Fruit fly (Drosophila melanogaster) whole organism, adult: Measurements from ENCODE around the gene smash.

Source experiments
- CG11617 ChIP-seq: fragments of 200-800 bp; sonication (Bioruptor generic); optimal IDR thresholded peaks from 2 replicates; lab custom pipeline; 2017; ENCODE audit warnings: mild to moderate bottlenecking, missing biosample characterization, missing genetic modification reagents, missing genetic modification characterization
- CG12768 ChIP-seq: fragments of 200-800 bp; sonication (Bioruptor generic); optimal IDR thresholded peaks from 2 replicates; lab custom pipeline; 2017; ENCODE audit warnings: missing biosample characterization, missing genetic modification characterization, mild to moderate bottlenecking, moderate library complexity, missing genetic modification reagents
- CG14711 ChIP-seq: fragments of 200-800 bp; sonication (Bioruptor generic); optimal IDR thresholded peaks from 2 replicates; lab custom pipeline; 2018; ENCODE audit warnings: missing biosample characterization, mild to moderate bottlenecking, missing genetic modification characterization, moderate library complexity
- CG1620 ChIP-seq: fragments of 200-800 bp; sonication (Bioruptor generic); optimal IDR thresholded peaks from 2 replicates; lab custom pipeline; 2016; ENCODE audit warnings: missing biosample characterization, missing genetic modification characterization
- CG33017 ChIP-seq: fragments of 200-800 bp; sonication (Bioruptor generic); optimal IDR thresholded peaks from 2 replicates; lab custom pipeline; 2018; ENCODE audit warnings: missing biosample characterization, mild to moderate bottlenecking, missing genetic modification characterization, moderate library complexity
- CG5204 ChIP-seq: fragments of 200-800 bp; sonication (Bioruptor generic); optimal IDR thresholded peaks from 2 replicates; lab custom pipeline; 2016; ENCODE audit warnings: missing biosample characterization, missing genetic modification characterization
- CG7045 ChIP-seq: fragments of 200-800 bp; sonication (Bioruptor generic); optimal IDR thresholded peaks from 2 replicates; lab custom pipeline; 2017; ENCODE audit warnings: missing biosample characterization, mild to moderate bottlenecking, missing genetic modification characterization
- CG7101 ChIP-seq: fragments of 200-800 bp; sonication (Bioruptor generic); optimal IDR thresholded peaks from 2 replicates; lab custom pipeline; 2018; ENCODE audit warnings: missing biosample characterization, mild to moderate bottlenecking, missing genetic modification characterization, moderate library complexity
- Clk ChIP-seq: fragments of 200-800 bp; sonication (Bioruptor generic); optimal IDR thresholded peaks from 2 replicates; lab custom pipeline; 2017; ENCODE audit warnings: missing biosample characterization, missing genetic modification characterization
- Crg-1 ChIP-seq: fragments of 200-800 bp; sonication (Bioruptor generic); optimal IDR thresholded peaks from 2 replicates; lab custom pipeline; 2016; ENCODE audit warnings: missing biosample characterization, missing genetic modification characterization
- Mnt ChIP-seq: fragments of 200-800 bp; sonication (Bioruptor generic); optimal IDR thresholded peaks from 2 replicates; lab custom pipeline; 2016; ENCODE audit warnings: missing biosample characterization, mild to moderate bottlenecking, missing genetic modification characterization
- bab1 ChIP-seq: fragments of 200-800 bp; sonication (Bioruptor generic); optimal IDR thresholded peaks from 3 replicates; lab custom pipeline; 2019; ENCODE audit warnings: missing biosample characterization, mild to moderate bottlenecking, missing genetic modification characterization, moderate library complexity
- cic ChIP-seq: fragments of 200-800 bp; sonication (Bioruptor generic); optimal IDR thresholded peaks from 2 replicates; lab custom pipeline; 2017; ENCODE audit warnings: missing biosample characterization, mild to moderate bottlenecking, missing genetic modification characterization, moderate library complexity
- cnc ChIP-seq, 2 experiments: fragments of >200 bp; optimal IDR thresholded peaks; 2 replicates each; lab custom pipeline; 2017
- kay ChIP-seq: fragments of 200-800 bp; sonication (Bioruptor generic); peaks from one replicate; lab custom pipeline; 2016; ENCODE audit warnings: missing biosample characterization, missing genetic modification characterization, borderline replicate concordance
- ovo ChIP-seq: fragments of 200-800 bp; sonication (Bioruptor generic); optimal IDR thresholded peaks from 2 replicates; lab custom pipeline; 2016; ENCODE audit warnings: missing biosample characterization, missing genetic modification characterization
- pad ChIP-seq: fragments of 200-800 bp; sonication (Bioruptor generic); optimal IDR thresholded peaks from 3 replicates; lab custom pipeline; 2017; ENCODE audit warnings: missing biosample characterization, missing genetic modification characterization, mild to moderate bottlenecking, moderate library complexity, missing genetic modification reagents
- tj ChIP-seq: fragments of 200-800 bp; sonication (Bioruptor generic); optimal IDR thresholded peaks from 3 replicates; lab custom pipeline; 2017; ENCODE audit warnings: missing biosample characterization, mild to moderate bottlenecking, missing genetic modification characterization, moderate library complexity
- toe ChIP-seq: fragments of 200-800 bp; sonication (Bioruptor generic); optimal IDR thresholded peaks from 2 replicates; lab custom pipeline; 2016; ENCODE audit warnings: missing biosample characterization, missing genetic modification characterization

smash gene

dm6 chr3R:4748888-4749717, 89.7 kb downstream of the smash start, which contains the start of gene tacc:
Gene tacc (minus strand): TSS chr3R:4749056.
- TF ChIP-seq CG7045 (GFP tag; lab: Kevin White, UChicago) (no peak), CG7101 (no peak), CG33017 (tag; lab: Kevin White, UChicago) (no peak), Clk (GFP tag; lab: Kevin White, UChicago) (no peak), CG14711 (tag; lab: Kevin White, UChicago) (no peak), toe (GFP tag; lab: Kevin White, UChicago) (no peak), cnc (optimal IDR thresholded peaks at IDR 0.05; lab: Kevin White, UChicago) (no peak), pad (GFP tag; lab: Kevin White, UChicago) (no peak), cic (GFP tag; lab: Kevin White, UChicago) (no peak), bab1 (no peak), CG1620 (no peak), CG11617 (GFP tag; lab: Kevin White, UChicago) (no peak), kay (GFP tag; lab: Kevin White, UChicago) (no peak), Crg-1 (GFP tag; lab: Kevin White, UChicago) (no peak), ovo (no peak), CG5204 (no peak), Mnt (GFP tag; lab: Kevin White, UChicago) (no peak), tj (GFP tag; lab: Kevin White, UChicago) (no peak)

- TF ChIP-seq CG11617 (GFP tag; lab: Kevin White, UChicago): no peak
- no peak for TF ChIP-seq Clk (GFP tag; lab: Kevin White, UChicago)
- TF ChIP-seq CG7101: no peak
- TF ChIP-seq CG7045 (GFP tag; lab: Kevin White, UChicago): no peak
- TF ChIP-seq bab1: no peak
- no peak for TF ChIP-seq CG12768 (GFP tag; lab: Kevin White, UChicago)
- TF ChIP-seq tj (GFP tag; lab: Kevin White, UChicago): no peak
- no peak for TF ChIP-seq cnc (optimal IDR thresholded peaks at IDR 0.05; lab: Kevin White, UChicago)
Observed at dm6 chr3R:4749735-4750134, 90.4 kb downstream of the smash start, which contains the start of gene atms. Gene atms (plus strand): TSS chr3R:4750035.

dm6 chr3R:4761372-4761771, 102.0 kb downstream of the smash start:
- TF ChIP-seq Mnt (GFP tag; lab: Kevin White, UChicago) (no peak), CG14711 (tag; lab: Kevin White, UChicago) (no peak), Clk (GFP tag; lab: Kevin White, UChicago) (no peak), CG1620 (no peak), ovo (no peak), CG33017 (tag; lab: Kevin White, UChicago) (no peak), CG7045 (GFP tag; lab: Kevin White, UChicago) (no peak), bab1 (no peak), tj (GFP tag; lab: Kevin White, UChicago) (no peak), cic (GFP tag; lab: Kevin White, UChicago) (no peak), CG7101 (no peak), toe (GFP tag; lab: Kevin White, UChicago) (no peak)
